Fruit fly (Drosophila melanogaster) whole organism, embryonic: ENCODE data around the gene CG8673.

ENCODE experiments used
- Ada2b ChIP-seq: fragments of 200-800 bp; sonication (Bioruptor generic); IDR thresholded peaks from 2 replicates; pipeline ENCODE4 v1.3.6; 2022; ENCODE audit warnings: missing biosample characterization, missing genetic modification characterization
- CG10366 ChIP-seq: fragments of 200-800 bp; sonication (Bioruptor generic); IDR thresholded peaks from 2 replicates; pipeline ENCODE4 v1.3.6; 2022; ENCODE audit warnings: missing biosample characterization, missing genetic modification characterization
- CG10979 ChIP-seq: fragments of 200-800 bp; sonication (Bioruptor generic); optimal IDR thresholded peaks from 2 replicates; lab custom pipeline; 2018; ENCODE audit warnings: missing biosample characterization, mild to moderate bottlenecking, missing genetic modification characterization, moderate library complexity
- CG12155 ChIP-seq: fragments of 200-800 bp; sonication (Bioruptor generic); optimal IDR thresholded peaks from 3 replicates; lab custom pipeline; 2016; ENCODE audit warnings: missing biosample characterization, missing genetic modification characterization
- CG13296 ChIP-seq: fragments of 200-800 bp; sonication (Bioruptor generic); optimal IDR thresholded peaks from 3 replicates; lab custom pipeline; 2018; ENCODE audit warnings: missing biosample characterization, mild to moderate bottlenecking, missing genetic modification characterization
- CG14441 ChIP-seq: fragments of 200-800 bp; sonication (Bioruptor generic); IDR thresholded peaks from 2 replicates; pipeline ENCODE4 v1.3.6; 2022; ENCODE audit warnings: missing biosample characterization, missing genetic modification characterization
- CG15269 ChIP-seq: fragments of 200-800 bp; sonication (Bioruptor generic); optimal IDR thresholded peaks from 2 replicates; lab custom pipeline; 2018; ENCODE audit warnings: missing biosample characterization, mild to moderate bottlenecking, missing genetic modification characterization, moderate library complexity
- CG16815 ChIP-seq: fragments of 200-800 bp; sonication (Bioruptor generic); optimal IDR thresholded peaks from 3 replicates; lab custom pipeline; 2017; ENCODE audit warnings: missing biosample characterization, mild to moderate bottlenecking, missing genetic modification characterization
- CG17359 ChIP-seq: fragments of 200-800 bp; sonication (Bioruptor generic); optimal IDR thresholded peaks from 3 replicates; lab custom pipeline; 2018; ENCODE audit warnings: missing biosample characterization, mild to moderate bottlenecking, missing genetic modification characterization, moderate library complexity
- CG17361 ChIP-seq: fragments of 200-800 bp; sonication (Bioruptor generic); IDR thresholded peaks from 3 replicates; pipeline ENCODE4 v1.3.6; 2022; ENCODE audit warnings: missing biosample characterization, missing genetic modification characterization
- CG6254 ChIP-seq: fragments of 200-800 bp; sonication (Bioruptor generic); optimal IDR thresholded peaks from 3 replicates; lab custom pipeline; 2017; ENCODE audit warnings: mild to moderate bottlenecking, missing biosample characterization, missing genetic modification reagents, missing genetic modification characterization
- CG6272 ChIP-seq: fragments of 200-800 bp; sonication (Bioruptor generic); IDR thresholded peaks from 2 replicates; pipeline ENCODE4 v1.3.6; 2022; ENCODE audit warnings: missing biosample characterization, missing genetic modification characterization
- CG6654 ChIP-seq: fragments of 200-800 bp; sonication (Bioruptor generic); optimal IDR thresholded peaks from 2 replicates; lab custom pipeline; 2017; ENCODE audit warnings: missing biosample characterization, mild to moderate bottlenecking, missing genetic modification characterization
- CG8924 ChIP-seq: fragments of 200-800 bp; optimal IDR thresholded peaks from 3 replicates; lab custom pipeline; 2019; ENCODE audit warnings: missing biosample characterization, mild to moderate bottlenecking, missing genetic modification characterization, moderate library complexity
- CG8944 ChIP-seq: fragments of 200-800 bp; sonication (Bioruptor generic); optimal IDR thresholded peaks from 3 replicates; lab custom pipeline; 2016; ENCODE audit warnings: missing biosample characterization, missing genetic modification characterization
- CG9609 ChIP-seq: fragments of 200-800 bp; sonication (Bioruptor generic); optimal IDR thresholded peaks from 3 replicates; lab custom pipeline; 2016; ENCODE audit warnings: missing biosample characterization, missing genetic modification characterization
- CG9932 ChIP-seq: fragments of 200-800 bp; sonication (Bioruptor generic); IDR thresholded peaks from 2 replicates; pipeline ENCODE4 v1.3.6; 2022; ENCODE audit warnings: missing biosample characterization, missing genetic modification characterization
- Dad ChIP-seq: fragments of 200-800 bp; sonication (Bioruptor generic); optimal IDR thresholded peaks from 3 replicates; lab custom pipeline; 2016; ENCODE audit warnings: missing biosample characterization, missing genetic modification characterization
- Dbx ChIP-seq: fragments of 200-800 bp; sonication (Bioruptor generic); IDR thresholded peaks from 3 replicates; pipeline ENCODE4 v1.3.6; 2022; ENCODE audit warnings: missing biosample characterization, missing genetic modification characterization
- Eip74EF ChIP-seq, 2 experiments: fragments of 200-800 bp in 1 of 2; fragments of >200 bp in 1 of 2; sonication (Bioruptor generic) in 1 of 2; optimal IDR thresholded peaks; 2 replicates each; lab custom pipeline; 2017 to 2019; ENCODE audit warnings: missing biosample characterization in 2 of 2, missing genetic modification characterization in 2 of 2, mild to moderate bottlenecking in 1 of 2, moderate library complexity in 1 of 2
- Lpt ChIP-seq: fragments of >200 bp; optimal IDR thresholded peaks from 2 replicates; lab custom pipeline; 2018; ENCODE audit warnings: missing biosample characterization, missing genetic modification characterization
- Med ChIP-seq: fragments of 200-800 bp; sonication (Bioruptor generic); peaks from one replicate; lab custom pipeline; 2016; ENCODE audit warnings: missing biosample characterization, missing genetic modification characterization, mild to moderate bottlenecking, inconsistent platforms, moderate library complexity
- Neu2 ChIP-seq: fragments of 200-800 bp; sonication (Bioruptor generic); optimal IDR thresholded peaks from 3 replicates; lab custom pipeline; 2016; ENCODE audit warnings: missing biosample characterization, missing genetic modification characterization, borderline replicate concordance
- Nf-YC ChIP-seq: fragments of 200-800 bp; optimal IDR thresholded peaks from 3 replicates; lab custom pipeline; 2019; ENCODE audit warnings: missing biosample characterization, mild to moderate bottlenecking, missing genetic modification characterization, moderate library complexity
- Sry-δ ChIP-seq: fragments of 200-800 bp; sonication (Bioruptor generic); optimal IDR thresholded peaks from 2 replicates; lab custom pipeline; 2016; ENCODE audit warnings: missing biosample characterization, missing genetic modification characterization
- Stat92E ChIP-seq, 3 experiments: fragments of >200 bp in 2 of 3; fragments of 200-800 bp in 1 of 3; sonication (Bioruptor generic) in 1 of 3; optimal IDR thresholded peaks; 2 replicates each; lab custom pipeline; 2017 to 2019; ENCODE audit warnings: missing biosample characterization in 3 of 3, missing genetic modification characterization in 3 of 3, mild to moderate bottlenecking in 1 of 3, moderate library complexity in 1 of 3
- abd-A ChIP-seq: fragments of 200-800 bp; sonication (Bioruptor generic); optimal IDR thresholded peaks from 3 replicates; lab custom pipeline; 2019; ENCODE audit warnings: missing biosample characterization, mild to moderate bottlenecking, missing genetic modification characterization, moderate library complexity
- cas ChIP-seq: fragments of 200-800 bp; sonication (Bioruptor generic); IDR thresholded peaks from 2 replicates; pipeline ENCODE4 v1.3.6; 2022; ENCODE audit warnings: missing biosample characterization, missing genetic modification characterization
- crc ChIP-seq: fragments of 200-800 bp; sonication (Bioruptor generic); optimal IDR thresholded peaks from 2 replicates; lab custom pipeline; 2016; ENCODE audit warnings: missing biosample characterization, missing genetic modification characterization
- fd96Cb ChIP-seq: fragments of 200-800 bp; sonication (Bioruptor generic); optimal IDR thresholded peaks from 2 replicates; lab custom pipeline; 2018; ENCODE audit warnings: missing biosample characterization, mild to moderate bottlenecking, missing genetic modification characterization, moderate library complexity
- gce ChIP-seq: fragments of 200-800 bp; sonication (Bioruptor generic); IDR thresholded peaks from 3 replicates; pipeline ENCODE4 v1.3.6; 2022; ENCODE audit warnings: missing biosample characterization, missing genetic modification characterization
- grn ChIP-seq: fragments of 200-800 bp; sonication (Bioruptor generic); optimal IDR thresholded peaks from 3 replicates; lab custom pipeline; 2017; ENCODE audit warnings: missing biosample characterization, missing genetic modification characterization
- hbn ChIP-seq: fragments of 200-800 bp; sonication (Bioruptor generic); IDR thresholded peaks from 2 replicates; pipeline ENCODE4 v1.3.6; 2022; ENCODE audit warnings: missing biosample characterization, missing genetic modification characterization; ENCODE audit not compliant: partially characterized antibody
- hkb ChIP-seq, 2 experiments: fragments of 200-800 bp in 1 of 2; fragments of >200 bp in 1 of 2; sonication (Bioruptor generic) in 1 of 2; IDR thresholded peaks in 1 of 2; optimal IDR thresholded peaks in 1 of 2; 2 replicates each; pipeline versions ENCODE4 v1.3.6 to Lab custom; 2017 to 2022; ENCODE audit warnings: missing biosample characterization in 1 of 2, missing genetic modification characterization in 1 of 2
- insv ChIP-seq, 2 experiments: fragments of 200-800 bp; sonication (Bioruptor generic); optimal IDR thresholded peaks; 3 replicates each; lab custom pipeline; 2016 to 2018; ENCODE audit warnings: missing biosample characterization in 2 of 2, missing genetic modification characterization in 2 of 2
- inv ChIP-seq: fragments of 200-800 bp; sonication (Bioruptor generic); IDR thresholded peaks from 2 replicates; pipeline ENCODE4 v1.3.6; 2022; ENCODE audit warnings: missing biosample characterization, missing genetic modification characterization; ENCODE audit not compliant: partially characterized antibody
- pros ChIP-seq: fragments of 200-800 bp; sonication (Bioruptor generic); optimal IDR thresholded peaks from 3 replicates; lab custom pipeline; 2019; ENCODE audit warnings: missing biosample characterization, mild to moderate bottlenecking, missing genetic modification characterization, moderate library complexity
- sd ChIP-seq: fragments of 200-800 bp; sonication (Bioruptor generic); optimal IDR thresholded peaks from 3 replicates; lab custom pipeline; 2018; ENCODE audit warnings: missing biosample characterization, mild to moderate bottlenecking, missing genetic modification characterization, moderate library complexity
- sens ChIP-seq: fragments of 200-800 bp; sonication (Bioruptor generic); peaks from one replicate; lab custom pipeline; 2016; ENCODE audit warnings: missing biosample characterization, missing genetic modification characterization
- slou ChIP-seq: fragments of 200-800 bp; sonication (Bioruptor generic); optimal IDR thresholded peaks from 3 replicates; lab custom pipeline; 2016; ENCODE audit warnings: missing biosample characterization, missing genetic modification characterization
- sna ChIP-seq: fragments of 200-800 bp; sonication (Bioruptor generic); IDR thresholded peaks from 2 replicates; pipeline ENCODE4 v1.3.6; 2022; ENCODE audit warnings: missing biosample characterization, missing genetic modification characterization; ENCODE audit not compliant: partially characterized antibody
- so ChIP-seq: fragments of 200-800 bp; sonication (Bioruptor generic); IDR thresholded peaks from 3 replicates; pipeline ENCODE4 v1.3.6; 2022; ENCODE audit warnings: missing biosample characterization, missing genetic modification characterization
- sr ChIP-seq: fragments of 200-800 bp; sonication (Bioruptor generic); IDR thresholded peaks from 3 replicates; pipeline ENCODE4 v1.3.6; 2022; ENCODE audit warnings: missing biosample characterization, missing genetic modification characterization
- tap ChIP-seq: fragments of 200-800 bp; optimal IDR thresholded peaks from 3 replicates; lab custom pipeline; 2019; ENCODE audit warnings: missing biosample characterization, mild to moderate bottlenecking, missing genetic modification characterization, moderate library complexity
- trem ChIP-seq: fragments of 200-800 bp; optimal IDR thresholded peaks from 3 replicates; lab custom pipeline; 2019; ENCODE audit warnings: missing biosample characterization, mild to moderate bottlenecking, missing genetic modification characterization, moderate library complexity
- wek ChIP-seq: fragments of 200-800 bp; sonication (Bioruptor generic); optimal IDR thresholded peaks from 3 replicates; lab custom pipeline; 2018; ENCODE audit warnings: missing biosample characterization, mild to moderate bottlenecking, missing genetic modification characterization, moderate library complexity
- zen2 ChIP-seq: fragments of 200-800 bp; sonication (Bioruptor generic); IDR thresholded peaks from 3 replicates; pipeline ENCODE4 v1.3.6; 2022; ENCODE audit warnings: missing biosample characterization, missing genetic modification characterization; ENCODE audit not compliant: partially characterized antibody
- zf30C ChIP-seq: fragments of 200-800 bp; sonication (Bioruptor generic); optimal IDR thresholded peaks from 3 replicates; lab custom pipeline; 2018; ENCODE audit warnings: missing biosample characterization, mild to moderate bottlenecking, missing genetic modification characterization

CG8673 gene

DNA sequence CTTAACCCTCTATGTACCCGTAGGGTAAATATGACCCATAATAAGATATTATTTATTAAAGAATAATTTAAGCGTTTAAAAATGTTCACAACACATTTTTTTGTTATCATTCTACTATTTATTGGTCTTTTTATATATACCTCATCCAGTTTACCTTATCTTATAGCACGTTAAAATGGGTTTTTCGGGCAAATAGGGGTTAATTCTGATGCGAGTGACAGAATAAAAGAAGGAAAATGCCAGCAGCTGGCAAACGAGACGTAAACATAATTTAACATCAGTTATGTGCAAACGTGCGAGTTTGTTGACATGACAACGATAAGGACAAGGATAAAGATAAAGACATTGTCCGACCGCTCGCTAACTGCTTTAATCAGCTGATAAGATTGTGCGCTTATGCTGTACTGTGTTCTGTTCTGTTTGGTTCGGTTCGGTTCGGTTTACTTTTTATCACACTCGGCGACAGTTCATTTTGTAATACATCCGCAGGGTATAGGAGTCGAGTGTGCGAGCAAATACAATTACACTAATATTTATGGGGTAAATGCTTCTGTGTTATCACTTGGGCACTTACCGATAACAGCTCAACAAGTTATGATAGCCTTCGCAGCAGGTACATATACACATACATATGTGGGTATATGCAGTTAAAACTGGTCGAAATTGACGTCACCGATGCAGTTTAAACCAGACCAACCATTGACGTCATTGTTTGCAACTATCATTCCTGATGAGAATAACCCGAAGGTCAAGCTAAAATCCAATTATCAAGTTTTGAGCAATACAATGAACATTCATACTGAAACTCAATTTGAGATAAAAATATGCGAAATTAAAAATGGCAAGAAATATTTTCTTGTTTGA is 23.4 kb upstream of the CG8673 start (continued):
- TF ChIP-seq crc (GFP tag; lab: Kevin White, UChicago): no peak
- TF ChIP-seq Stat92E (GFP tag; optimal IDR thresholded peaks at IDR 0.05; lab: Kevin White, UChicago): peak in 1 of 3 experiments; percentile 62
- peak; percentile 31; the same call in 1 of the 3 replicates for TF ChIP-seq CG17361 (GFP tag; lab: Robert Waterston, UW)
- TF ChIP-seq Dad (GFP tag; lab: Kevin White, UChicago): no peak
- no peak for TF ChIP-seq Eip74EF (GFP tag; optimal IDR thresholded peaks at IDR 0.05; lab: Kevin White, UChicago)
- no peak for TF ChIP-seq CG9932 (GFP tag; lab: Robert Waterston, UW)
- peak; percentile 28 for TF ChIP-seq Med (GFP tag; lab: Kevin White, UChicago)
- TF ChIP-seq CG6272 (GFP tag; lab: Robert Waterston, UW): no peak
- no peak for TF ChIP-seq Lpt
- no peak for TF ChIP-seq Sry-δ (GFP tag; lab: Kevin White, UChicago)
- no peak for TF ChIP-seq zen2
- no peak for TF ChIP-seq abd-A (tag; lab: Kevin White, UChicago)
- no peak for TF ChIP-seq gce (GFP tag; lab: Robert Waterston, UW)
- peak; percentile 10 for TF ChIP-seq fd96Cb (tag; lab: Kevin White, UChicago)
- peak; percentile 45 for TF ChIP-seq sd (tag; lab: Kevin White, UChicago)
- TF ChIP-seq CG10979 (tag; lab: Kevin White, UChicago): peak; percentile 4
- no peak for TF ChIP-seq sr (GFP tag; lab: Robert Waterston, UW)
- peak; percentile 23 for TF ChIP-seq Nf-YC (tag; lab: Kevin White, UChicago)
- TF ChIP-seq hkb (optimal IDR thresholded peaks at IDR 0.05; lab: Kevin White, UChicago): no peak
- peak; percentile 31; the same call in 1 of the 2 replicates for TF ChIP-seq hkb (GFP tag; IDR thresholded peaks at IDR 0.05; lab: Robert Waterston, UW)
- peak; percentile 25 for TF ChIP-seq wek (GFP tag; lab: Kevin White, UChicago)
- peak; percentile 22 for TF ChIP-seq CG17359 (tag; lab: Kevin White, UChicago)
- TF ChIP-seq trem (tag; lab: Kevin White, UChicago): peak; percentile 2
- no peak for TF ChIP-seq zf30C
- TF ChIP-seq pros (GFP tag; lab: Kevin White, UChicago): peak; percentile 53
- TF ChIP-seq CG15269: peak; percentile 25
- no peak for TF ChIP-seq Ada2b
- TF ChIP-seq sens (GFP tag; lab: Kevin White, UChicago): peak; percentile 54
- peak; percentile 81 for TF ChIP-seq grn (GFP tag; lab: Kevin White, UChicago)
- 0 out of 3 replicates have a peak, but pooled peaks have one; percentile 4 for TF ChIP-seq so (GFP tag; lab: Robert Waterston, UW)
- no peak for TF ChIP-seq Neu2
- TF ChIP-seq Dbx (GFP tag; lab: Robert Waterston, UW): peak; percentile 23; the same call in 1 of the 3 replicates
- TF ChIP-seq hbn (GFP tag; lab: Robert Waterston, UW): no peak
- TF ChIP-seq sna: no peak
- TF ChIP-seq inv (GFP tag; lab: Robert Waterston, UW): no peak
- TF ChIP-seq tap (tag; lab: Kevin White, UChicago): peak; percentile 19
- TF ChIP-seq CG12155 (GFP tag; lab: Kevin White, UChicago): no peak
- no peak for TF ChIP-seq CG6654 (GFP tag; lab: Kevin White, UChicago)
- no peak for TF ChIP-seq insv (GFP tag; optimal IDR thresholded peaks at IDR 0.05; lab: Kevin White, UChicago)
- TF ChIP-seq CG8944 (GFP tag; lab: Kevin White, UChicago): no peak
- no peak for TF ChIP-seq cas (GFP tag; lab: Robert Waterston, UW)
- TF ChIP-seq CG14441 (GFP tag; lab: Robert Waterston, UW): 0 out of 2 replicates have a peak, but pooled peaks have one; percentile 5
- no peak for TF ChIP-seq CG9609 (GFP tag; lab: Kevin White, UChicago)
- TF ChIP-seq CG13296 (GFP tag; lab: Kevin White, UChicago): peak; percentile 40
- peak; percentile 7 for TF ChIP-seq CG8924 (tag; lab: Kevin White, UChicago)
- TF ChIP-seq CG10366 (GFP tag; lab: Robert Waterston, UW): no peak
- no peak for TF ChIP-seq CG16815
- TF ChIP-seq CG6254 (GFP tag; lab: Kevin White, UChicago): peak; percentile 23
- TF ChIP-seq slou: no peak
